Worm (Caenorhabditis elegans) whole organism, L2 larva: ENCODE data around the gene F11G11.13.
A peak's percentile ranks its signal among the peaks of the same experiment; 100 is the strongest.

Source experiments
- C34F6.9 ChIP-seq: fragments of 150-350 bp; optimal IDR thresholded peaks from 2 replicates; lab custom pipeline; 2014; ENCODE audit warnings: missing biosample characterization, missing genetic modification characterization
- crh-2 ChIP-seq: sonication (generic microtip); optimal IDR thresholded peaks from 2 replicates; lab custom pipeline; 2017; ENCODE audit warnings: missing biosample characterization, missing genetic modification characterization
- elt-3 ChIP-seq: sonication (generic microtip); optimal IDR thresholded peaks from 2 replicates; lab custom pipeline; 2017; ENCODE audit warnings: missing biosample characterization, missing genetic modification characterization
- gmeb-1 ChIP-seq: fragments of 150-350 bp; optimal IDR thresholded peaks from 2 replicates; lab custom pipeline; 2014; ENCODE audit warnings: missing biosample characterization, missing genetic modification characterization
- lsy-2 ChIP-seq, 2 experiments: fragments of 150-350 bp in 1 of 2; sonication (generic microtip) in 1 of 2; optimal IDR thresholded peaks; 2 replicates each; lab custom pipeline; 2014 to 2017; ENCODE audit warnings: missing biosample characterization in 2 of 2, missing genetic modification characterization in 2 of 2
- nhr-12 ChIP-seq: fragments of 150-350 bp; optimal IDR thresholded peaks from 2 replicates; lab custom pipeline; 2014; ENCODE audit warnings: missing biosample characterization, missing genetic modification characterization
- snpc-4 ChIP-seq: fragments of 150-350 bp; optimal IDR thresholded peaks from 2 replicates; lab custom pipeline; 2014; ENCODE audit warnings: missing biosample characterization, missing genetic modification characterization
- unc-55 ChIP-seq: fragments of 150-350 bp; sonication (generic microtip); optimal IDR thresholded peaks from 3 replicates; lab custom pipeline; 2014; ENCODE audit warnings: missing biosample characterization, missing genetic modification reagents, missing genetic modification characterization
- unc-62 ChIP-seq: fragments of 150-350 bp; optimal IDR thresholded peaks from 2 replicates; lab custom pipeline; 2014; ENCODE audit warnings: missing biosample characterization, missing genetic modification reagents, missing genetic modification characterization

F11G11.13 gene

DNA sequence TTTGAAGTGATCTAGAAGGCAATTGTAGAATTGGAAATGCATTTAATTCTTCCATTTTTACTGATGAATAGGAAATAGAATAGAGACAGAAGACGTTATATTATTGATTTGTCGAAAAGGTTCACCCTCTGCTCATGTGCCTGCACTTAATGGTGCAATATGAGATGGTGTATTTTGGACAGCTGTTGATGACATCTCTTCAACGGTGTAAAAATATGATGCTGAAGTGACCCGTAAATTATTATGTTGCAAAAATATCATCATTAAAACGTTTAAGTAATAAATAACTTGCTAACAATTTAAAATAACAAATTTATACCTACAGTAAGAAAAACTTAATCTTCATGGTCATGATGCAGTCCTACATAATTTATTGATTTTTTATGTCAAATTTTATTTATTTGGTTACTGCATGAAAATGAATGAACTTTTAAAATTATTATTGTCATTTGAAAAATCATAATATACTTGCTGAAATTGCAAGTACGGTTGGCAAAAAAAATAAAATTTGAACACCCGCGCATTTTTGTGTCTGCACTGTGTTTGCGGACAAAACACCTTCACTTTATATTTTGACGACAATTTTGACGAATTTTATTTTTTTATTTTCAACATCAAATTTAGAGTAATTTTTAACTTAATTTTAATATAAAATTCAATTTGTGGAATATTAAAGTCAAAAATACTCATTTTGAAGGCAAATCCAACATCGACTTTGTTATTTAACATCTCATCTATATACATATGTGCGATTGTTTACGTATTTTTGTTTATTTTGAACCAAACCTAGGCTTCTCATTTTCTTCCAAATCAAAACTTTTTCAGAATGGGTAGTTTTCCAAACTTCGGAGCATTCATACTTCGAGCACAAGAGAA, 48.0 kb downstream of the F11G11.13 start, which contains the start of the genes fbxb-88 and tbck-1:
TSS of gene fbxb-88 (minus strand) at position 151 of the 876 bp plus-strand sequence.
TSS of gene tbck-1 (plus strand) at position 826 of the 876 bp plus-strand sequence.
- TF ChIP-seq unc-55 (GFP tag; lab: Kevin White, UChicago) (peak; percentile 82), snpc-4 (tag; lab: Kevin White, UChicago) (peak; percentile 54), gmeb-1 (tag; lab: Kevin White, UChicago) (peak; percentile 97), lsy-2 (tag; optimal IDR thresholded peaks at IDR 0.05; lab: Kevin White, UChicago) (peak in 1 of 2 experiments; percentile 26), elt-3 (no peak), crh-2 (peak; percentile 63), unc-62 (no peak), C34F6.9 (peak; percentile 56), nhr-12 (tag; lab: Kevin White, UChicago) (no peak)
